Fruit fly (Drosophila melanogaster): ENCODE measurements around the gene CG16762.
A peak's percentile ranks its signal among the peaks of the same experiment; 100 is the strongest.

Gene CG16762

DNA sequence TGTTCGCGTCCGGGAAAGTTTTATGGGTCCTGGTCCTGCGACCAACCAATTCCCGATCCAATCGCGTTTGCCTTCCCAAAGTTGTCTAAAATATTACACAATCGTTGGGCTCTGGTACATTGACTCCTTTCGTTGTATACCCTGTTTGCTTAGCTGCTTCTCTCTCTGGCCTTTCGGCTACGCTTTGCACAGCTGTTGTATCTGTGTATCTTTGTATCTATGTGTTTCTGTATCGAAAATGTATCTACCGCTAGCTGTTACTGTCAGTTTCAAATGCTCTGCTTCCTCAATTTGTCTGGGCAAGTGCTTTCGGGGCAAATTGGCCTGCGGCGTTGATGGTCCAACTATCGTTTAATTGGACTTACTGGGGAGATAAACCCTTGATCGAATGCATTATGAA lies 5.8 kb downstream of the CG16762 start (continued):
- TF ChIP-seq Hand (GFP tag; optimal IDR thresholded peaks at IDR 0.05) (no peak), Med (GFP tag) (peak; percentile 74), CG3726 (GFP tag; IDR thresholded peaks at IDR 0.05) (no peak), CG1233 (GFP tag; optimal IDR thresholded peaks at IDR 0.05) (no peak), CG15073 (GFP tag; optimal IDR thresholded peaks at IDR 0.05) (no peak), CG6854 (GFP tag; optimal IDR thresholded peaks at IDR 0.05) (no peak), tup (GFP tag; optimal IDR thresholded peaks at IDR 0.05) (no peak), CG17912 (GFP tag; optimal IDR thresholded peaks at IDR 0.05) (no peak), Meics (GFP tag; optimal IDR thresholded peaks at IDR 0.05) (peak; percentile 18), mld (GFP tag; IDR thresholded peaks at IDR 0.05; ENCODE audit: partially characterized antibody) (no peak), grn (GFP tag; optimal IDR thresholded peaks at IDR 0.05) (no peak), Dfd (GFP tag; optimal IDR thresholded peaks at IDR 0.05) (no peak), CkIIα-i1 (GFP tag; IDR thresholded peaks at IDR 0.05) (no peak), vvl (GFP tag; IDR thresholded peaks at IDR 0.05) (no peak), gem (tag; optimal IDR thresholded peaks at IDR 0.05) (no peak), YL-1 (GFP tag; optimal IDR thresholded peaks at IDR 0.05) (no peak), CG8359 (GFP tag; optimal IDR thresholded peaks at IDR 0.05; ENCODE audit: borderline replicate concordance) (no peak), CG9215 (GFP tag; IDR thresholded peaks at IDR 0.05) (no peak), HmgZ (tag; optimal IDR thresholded peaks at IDR 0.05) (no peak), ato (GFP tag; IDR thresholded peaks at IDR 0.05; ENCODE audit: partially characterized antibody) (no peak), CG12391 (tag; optimal IDR thresholded peaks at IDR 0.05) (no peak), Dbx (GFP tag; IDR thresholded peaks at IDR 0.05) (no peak), Camta (GFP tag; optimal IDR thresholded peaks at IDR 0.05) (no peak), CG15696 (tag; optimal IDR thresholded peaks at IDR 0.05) (no peak), Dad (GFP tag; optimal IDR thresholded peaks at IDR 0.05) (no peak), nau (GFP tag; optimal IDR thresholded peaks at IDR 0.05) (peak; percentile 41), so (GFP tag; IDR thresholded peaks at IDR 0.05) (no peak), Vsx1 (GFP tag; optimal IDR thresholded peaks at IDR 0.05) (peak; percentile 22), ATbp (GFP tag; optimal IDR thresholded peaks at IDR 0.05) (peak; percentile 46), CG33213 (GFP tag; optimal IDR thresholded peaks at IDR 0.05) (no peak), CG4282 (GFP tag; optimal IDR thresholded peaks at IDR 0.05) (no peak), gsb (GFP tag; IDR thresholded peaks at IDR 0.05) (no peak), Trl (optimal IDR thresholded peaks at IDR 0.05) (no peak), Trl (GFP tag; optimal IDR thresholded peaks at IDR 0.05) (no peak), TFAM (GFP tag; optimal IDR thresholded peaks at IDR 0.05) (no peak), phol (tag; optimal IDR thresholded peaks at IDR 0.05) (no peak), chm (GFP tag; IDR thresholded peaks at IDR 0.05) (no peak), CG13624 (GFP tag; optimal IDR thresholded peaks at IDR 0.05) (no peak), Elba2 (GFP tag; optimal IDR thresholded peaks at IDR 0.05) (no peak), mirr (GFP tag; optimal IDR thresholded peaks at IDR 0.05) (peak; percentile 19), CG14710 (tag; optimal IDR thresholded peaks at IDR 0.05) (no peak), CG15479 (GFP tag; optimal IDR thresholded peaks at IDR 0.05) (no peak), CG18476 (GFP tag; optimal IDR thresholded peaks at IDR 0.05) (no peak), lab (GFP tag; optimal IDR thresholded peaks at IDR 0.05) (peak; percentile 52), schlank (tag; optimal IDR thresholded peaks at IDR 0.05) (peak; percentile 7), Fer1 (GFP tag; optimal IDR thresholded peaks at IDR 0.05) (peak; percentile 2), Bgb (GFP tag; IDR thresholded peaks at IDR 0.05; ENCODE audit: partially characterized antibody) (no peak), CG11456 (GFP tag; IDR thresholded peaks at IDR 0.05) (no peak), Opbp (GFP tag; IDR thresholded peaks at IDR 0.05; ENCODE audit: partially characterized antibody) (no peak), Eip74EF (GFP tag; optimal IDR thresholded peaks at IDR 0.05) (no peak), Mad (GFP tag; optimal IDR thresholded peaks at IDR 0.05) (no peak)
